Worm (Caenorhabditis elegans) whole organism, L2 larva: ENCODE data around the gene pms-2.

Source experiments
- ZK546.5 ChIP-seq: sonication (generic microtip); optimal IDR thresholded peaks from 2 replicates; lab custom pipeline; 2017; ENCODE audit warnings: missing biosample characterization, missing genetic modification characterization
- egl-27 ChIP-seq: sonication (generic microtip); optimal IDR thresholded peaks from 3 replicates; lab custom pipeline; 2017; ENCODE audit warnings: missing biosample characterization, missing genetic modification reagents, missing genetic modification characterization
- elt-3 ChIP-seq: sonication (generic microtip); optimal IDR thresholded peaks from 2 replicates; lab custom pipeline; 2017; ENCODE audit warnings: missing biosample characterization, missing genetic modification characterization
- nhr-25 ChIP-seq: fragments of 150-350 bp; sonication (generic microtip); optimal IDR thresholded peaks from 3 replicates; lab custom pipeline; 2014; ENCODE audit warnings: missing biosample characterization, missing genetic modification characterization
- snpc-4 ChIP-seq: fragments of 150-350 bp; optimal IDR thresholded peaks from 2 replicates; lab custom pipeline; 2014; ENCODE audit warnings: missing biosample characterization, missing genetic modification characterization
- ztf-11 ChIP-seq: sonication (generic microtip); optimal IDR thresholded peaks from 2 replicates; lab custom pipeline; 2017; ENCODE audit warnings: missing biosample characterization, missing genetic modification characterization

- TF ChIP-seq ztf-11 (tag; lab: Kevin White, UChicago) (no peak), elt-3 (tag; lab: Kevin White, UChicago) (no peak), ZK546.5 (tag; lab: Kevin White, UChicago) (no peak), snpc-4 (no peak), egl-27 (tag; lab: Kevin White, UChicago) (no peak), nhr-25 (tag; lab: Kevin White, UChicago) (no peak)
Observed at ce11 chrV:11554260-11554659, 16.1 kb downstream of the pms-2 start, which contains the start of gene duo-1.
